Fruit fly (Drosophila melanogaster) whole organism, embryonic: ENCODE data around the gene CRAT.

Experiments
- Antp ChIP-seq: fragments of 200-800 bp; sonication (Bioruptor generic); optimal IDR thresholded peaks from 3 replicates; lab custom pipeline; 2016; ENCODE audit warnings: missing biosample characterization, missing genetic modification characterization
- BEAF-32 ChIP-seq: fragments of 200-800 bp; sonication (Bioruptor generic); optimal IDR thresholded peaks from 3 replicates; lab custom pipeline; 2017; ENCODE audit warnings: missing biosample characterization, missing genetic modification characterization, mild to moderate bottlenecking, moderate library complexity, missing genetic modification reagents
- Bdp1 ChIP-seq: fragments of 200-800 bp; sonication (Bioruptor generic); optimal IDR thresholded peaks from 3 replicates; lab custom pipeline; 2016; ENCODE audit warnings: missing biosample characterization, missing genetic modification characterization
- CG10274 ChIP-seq: fragments of 200-800 bp; sonication (Bioruptor generic); optimal IDR thresholded peaks from 3 replicates; lab custom pipeline; 2017; ENCODE audit warnings: missing biosample characterization, mild to moderate bottlenecking, missing genetic modification characterization
- CG11504 ChIP-seq: fragments of 200-800 bp; sonication (Bioruptor generic); optimal IDR thresholded peaks from 3 replicates; lab custom pipeline; 2019; ENCODE audit warnings: missing biosample characterization, mild to moderate bottlenecking, missing genetic modification characterization, moderate library complexity
- CG12299 ChIP-seq: fragments of 200-800 bp; sonication (Bioruptor generic); optimal IDR thresholded peaks from 2 replicates; lab custom pipeline; 2018; ENCODE audit warnings: missing biosample characterization, mild to moderate bottlenecking, missing genetic modification characterization
- CG12391 ChIP-seq: fragments of 200-800 bp; sonication (Bioruptor generic); optimal IDR thresholded peaks from 3 replicates; lab custom pipeline; 2018; ENCODE audit warnings: missing biosample characterization, mild to moderate bottlenecking, missing genetic modification characterization, moderate library complexity
- CG12769 ChIP-seq: fragments of 200-800 bp; sonication (Bioruptor generic); optimal IDR thresholded peaks from 2 replicates; lab custom pipeline; 2019; ENCODE audit warnings: missing biosample characterization, mild to moderate bottlenecking, missing genetic modification characterization, moderate library complexity
- CG13424 ChIP-seq: fragments of 200-800 bp; sonication (Bioruptor generic); optimal IDR thresholded peaks from 2 replicates; lab custom pipeline; 2019; ENCODE audit warnings: missing biosample characterization, mild to moderate bottlenecking, missing genetic modification characterization, moderate library complexity
- CG14667 ChIP-seq: fragments of 200-800 bp; sonication (Bioruptor generic); IDR thresholded peaks from 2 replicates; pipeline ENCODE4 v1.3.6; 2022; ENCODE audit warnings: missing biosample characterization, missing genetic modification characterization
- CG16815 ChIP-seq: fragments of 200-800 bp; sonication (Bioruptor generic); optimal IDR thresholded peaks from 3 replicates; lab custom pipeline; 2017; ENCODE audit warnings: missing biosample characterization, mild to moderate bottlenecking, missing genetic modification characterization
- CG18011 ChIP-seq: fragments of 200-800 bp; sonication (Bioruptor generic); optimal IDR thresholded peaks from 2 replicates; lab custom pipeline; 2017; ENCODE audit warnings: missing biosample characterization, missing genetic modification characterization, mild to moderate bottlenecking, moderate library complexity, missing genotype
- CG2120 ChIP-seq: fragments of 200-800 bp; sonication (Bioruptor generic); optimal IDR thresholded peaks from 3 replicates; lab custom pipeline; 2016; ENCODE audit warnings: missing biosample characterization, missing genetic modification characterization
- CG31388 ChIP-seq: fragments of 200-800 bp; sonication (Bioruptor generic); optimal IDR thresholded peaks from 2 replicates; lab custom pipeline; 2016; ENCODE audit warnings: missing biosample characterization, missing genetic modification characterization
- CG32772 ChIP-seq: fragments of 200-800 bp; sonication (Bioruptor generic); IDR thresholded peaks from 2 replicates; pipeline ENCODE4 v1.3.6; 2022; ENCODE audit warnings: missing biosample characterization, missing genetic modification characterization
- CG3281 ChIP-seq: fragments of 200-800 bp; sonication (Bioruptor generic); optimal IDR thresholded peaks from 3 replicates; lab custom pipeline; 2017; ENCODE audit warnings: missing biosample characterization, mild to moderate bottlenecking, missing genetic modification characterization
- CG34376 ChIP-seq: fragments of 200-800 bp; sonication (Bioruptor generic); optimal IDR thresholded peaks from 2 replicates; lab custom pipeline; 2018; ENCODE audit warnings: missing biosample characterization, mild to moderate bottlenecking, missing genetic modification characterization
- CG4424 ChIP-seq: fragments of 200-800 bp; sonication (Bioruptor generic); optimal IDR thresholded peaks from 3 replicates; lab custom pipeline; 2016; ENCODE audit warnings: missing biosample characterization, missing genetic modification characterization
- CG4707 ChIP-seq: fragments of 200-800 bp; sonication (Bioruptor generic); optimal IDR thresholded peaks from 2 replicates; lab custom pipeline; 2018; ENCODE audit warnings: missing biosample characterization, mild to moderate bottlenecking, missing genetic modification characterization, moderate library complexity
- CG5245 ChIP-seq: fragments of 200-800 bp; sonication (Bioruptor generic); optimal IDR thresholded peaks from 3 replicates; lab custom pipeline; 2016; ENCODE audit warnings: missing biosample characterization, missing genetic modification characterization
- CG6683 ChIP-seq: fragments of 200-800 bp; sonication (Bioruptor generic); optimal IDR thresholded peaks from 2 replicates; lab custom pipeline; 2017; ENCODE audit warnings: missing biosample characterization, mild to moderate bottlenecking, missing genetic modification characterization, missing genetic modification reagents
- CG6765 ChIP-seq: fragments of 200-800 bp; sonication (Bioruptor generic); optimal IDR thresholded peaks from 3 replicates; lab custom pipeline; 2017; ENCODE audit warnings: missing biosample characterization, mild to moderate bottlenecking, missing genetic modification characterization
- CG6854 ChIP-seq: fragments of 200-800 bp; sonication (Bioruptor generic); optimal IDR thresholded peaks from 3 replicates; lab custom pipeline; 2017; ENCODE audit warnings: missing biosample characterization, mild to moderate bottlenecking, missing genetic modification characterization
- CG9215 ChIP-seq: fragments of 200-800 bp; sonication (Bioruptor generic); IDR thresholded peaks from 2 replicates; pipeline ENCODE4 v1.3.6; 2022; ENCODE audit warnings: missing biosample characterization, missing genetic modification characterization
- CG9609 ChIP-seq: fragments of 200-800 bp; sonication (Bioruptor generic); optimal IDR thresholded peaks from 3 replicates; lab custom pipeline; 2016; ENCODE audit warnings: missing biosample characterization, missing genetic modification characterization
- CoRest ChIP-seq: fragments of 200-800 bp; sonication (Bioruptor generic); optimal IDR thresholded peaks from 3 replicates; lab custom pipeline; 2018; ENCODE audit warnings: missing biosample characterization, mild to moderate bottlenecking, missing genetic modification characterization, moderate library complexity
- H15 ChIP-seq: fragments of 200-800 bp; sonication (Bioruptor generic); IDR thresholded peaks from 3 replicates; pipeline ENCODE4 v1.3.6; 2022; ENCODE audit warnings: missing biosample characterization, missing genetic modification characterization
- H2.0 ChIP-seq: fragments of 200-800 bp; sonication (Bioruptor generic); IDR thresholded peaks from 2 replicates; pipeline ENCODE4 v1.3.6; 2022; ENCODE audit warnings: missing biosample characterization, missing genetic modification characterization
- HHEX ChIP-seq: fragments of 200-800 bp; sonication (Bioruptor generic); optimal IDR thresholded peaks from 3 replicates; lab custom pipeline; 2017; ENCODE audit warnings: missing biosample characterization, mild to moderate bottlenecking, missing genetic modification characterization, missing genetic modification reagents
- Hey ChIP-seq: fragments of 200-800 bp; sonication (Bioruptor generic); optimal IDR thresholded peaks from 3 replicates; lab custom pipeline; 2018; ENCODE audit warnings: missing biosample characterization, mild to moderate bottlenecking, missing genetic modification characterization
- HmgZ ChIP-seq: fragments of 200-800 bp; sonication (Bioruptor generic); optimal IDR thresholded peaks from 2 replicates; lab custom pipeline; 2018; ENCODE audit warnings: missing biosample characterization, mild to moderate bottlenecking, missing genetic modification characterization
- Hr3 ChIP-seq: fragments of 200-800 bp; sonication (Bioruptor generic); optimal IDR thresholded peaks from 3 replicates; lab custom pipeline; 2016; ENCODE audit warnings: missing biosample characterization, missing genetic modification characterization
- Nf-YB ChIP-seq: fragments of 200-800 bp; sonication (Bioruptor generic); optimal IDR thresholded peaks from 3 replicates; lab custom pipeline; 2019; ENCODE audit warnings: missing biosample characterization, mild to moderate bottlenecking, missing genetic modification characterization, moderate library complexity
- Rx ChIP-seq: fragments of 200-800 bp; sonication (Bioruptor generic); IDR thresholded peaks from 2 replicates; pipeline ENCODE4 v1.3.6; 2022; ENCODE audit warnings: missing biosample characterization, missing genetic modification characterization
- Stat92E ChIP-seq, 3 experiments: fragments of >200 bp in 2 of 3; fragments of 200-800 bp in 1 of 3; sonication (Bioruptor generic) in 1 of 3; optimal IDR thresholded peaks; 2 replicates each; lab custom pipeline; 2017 to 2019; ENCODE audit warnings: missing biosample characterization in 3 of 3, missing genetic modification characterization in 3 of 3, mild to moderate bottlenecking in 1 of 3, moderate library complexity in 1 of 3
- cg ChIP-seq: fragments of 200-800 bp; sonication (Bioruptor generic); optimal IDR thresholded peaks from 3 replicates; lab custom pipeline; 2019; ENCODE audit warnings: missing biosample characterization, mild to moderate bottlenecking, missing genetic modification characterization, moderate library complexity
- chn ChIP-seq: fragments of 200-800 bp; sonication (Bioruptor generic); optimal IDR thresholded peaks from 2 replicates; lab custom pipeline; 2016; ENCODE audit warnings: missing biosample characterization, missing genetic modification characterization
- dan ChIP-seq: fragments of 200-800 bp; sonication (Bioruptor generic); IDR thresholded peaks from 2 replicates; pipeline ENCODE4 v1.3.6; 2022; ENCODE audit warnings: missing biosample characterization, missing genetic modification characterization
- dmrt11E ChIP-seq: fragments of 200-800 bp; sonication (Bioruptor generic); optimal IDR thresholded peaks from 3 replicates; lab custom pipeline; 2018; ENCODE audit warnings: missing biosample characterization, mild to moderate bottlenecking, missing genetic modification characterization, moderate library complexity
- grau ChIP-seq: fragments of 200-800 bp; optimal IDR thresholded peaks from 3 replicates; lab custom pipeline; 2019; ENCODE audit warnings: missing biosample characterization, mild to moderate bottlenecking, missing genetic modification characterization, moderate library complexity
- kay ChIP-seq: fragments of 200-800 bp; sonication (Bioruptor generic); optimal IDR thresholded peaks from 2 replicates; lab custom pipeline; 2016; ENCODE audit warnings: missing biosample characterization, missing genetic modification characterization
- kni ChIP-seq: fragments of 200-800 bp; sonication (Bioruptor generic); optimal IDR thresholded peaks from 3 replicates; lab custom pipeline; 2017; ENCODE audit warnings: mild to moderate bottlenecking, missing biosample characterization, missing genetic modification reagents, missing genetic modification characterization
- lmd ChIP-seq: fragments of 200-800 bp; sonication (Bioruptor generic); IDR thresholded peaks from 2 replicates; pipeline ENCODE4 v1.3.6; 2022; ENCODE audit warnings: missing biosample characterization, missing genetic modification characterization
- pan ChIP-seq, 4 experiments: fragments of >200 bp in 3 of 4; fragments of 200-800 bp in 1 of 4; sonication (Bioruptor generic) in 1 of 4; optimal IDR thresholded peaks in 3 of 4; IDR thresholded peaks in 1 of 4; 2 replicates each; pipeline versions ENCODE4 v1.3.6 to Lab custom; 2017 to 2022; ENCODE audit warnings: missing biosample characterization in 2 of 4, missing genetic modification characterization in 2 of 4, mixed read lengths in 1 of 4
- row ChIP-seq: fragments of 200-800 bp; sonication (Bioruptor generic); IDR thresholded peaks from 3 replicates; pipeline ENCODE4 v1.3.6; 2022; ENCODE audit warnings: missing biosample characterization, missing genetic modification characterization
- tx ChIP-seq: fragments of 200-800 bp; sonication (Bioruptor generic); optimal IDR thresholded peaks from 2 replicates; lab custom pipeline; 2016; ENCODE audit warnings: missing biosample characterization, missing genetic modification characterization
- zen2 ChIP-seq: fragments of 200-800 bp; sonication (Bioruptor generic); IDR thresholded peaks from 3 replicates; pipeline ENCODE4 v1.3.6; 2022; ENCODE audit warnings: missing biosample characterization, missing genetic modification characterization; ENCODE audit not compliant: partially characterized antibody
- zfh2 ChIP-seq: fragments of 200-800 bp; sonication (Bioruptor generic); optimal IDR thresholded peaks from 2 replicates; lab custom pipeline; 2016; ENCODE audit warnings: missing biosample characterization, missing genetic modification characterization

Gene CRAT

DNA sequence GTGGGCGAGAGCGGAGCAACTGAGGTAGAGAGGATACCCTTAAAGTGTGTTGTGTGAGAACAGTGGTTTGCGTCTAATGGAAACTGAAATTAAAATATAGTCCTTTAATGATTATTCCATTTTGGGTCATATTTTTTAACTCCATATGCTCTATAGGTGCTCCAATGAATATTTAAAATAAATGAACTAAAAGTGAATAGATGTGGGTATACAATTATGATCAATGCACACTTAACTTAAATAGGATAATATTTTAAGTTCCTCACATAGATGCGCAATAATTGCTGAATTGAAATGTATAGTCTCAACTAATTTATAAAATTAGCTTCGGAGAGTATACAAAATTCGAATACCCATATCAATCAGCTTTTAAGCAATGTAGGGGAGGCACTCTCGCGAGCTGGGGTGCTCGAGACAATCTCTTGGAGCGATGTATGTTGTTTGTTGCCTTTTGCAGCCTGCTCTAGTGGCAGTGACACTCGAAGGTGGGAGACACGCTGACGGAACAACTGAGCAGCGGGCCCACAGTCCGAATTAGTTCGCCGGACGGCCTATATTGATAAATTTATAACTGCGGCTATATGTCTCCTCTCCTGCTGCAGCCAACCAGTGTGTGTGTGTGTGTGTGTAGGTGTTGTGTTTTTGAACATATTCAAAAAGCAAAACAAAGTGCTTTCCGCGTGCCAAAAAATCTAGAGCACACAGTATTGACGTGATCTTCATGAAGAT, 22.1 kb downstream of the CRAT start:
- peak; percentile 53 for TF ChIP-seq Bdp1 (GFP tag; lab: Kevin White, UChicago)
- peak; percentile 38 for TF ChIP-seq CG5245 (GFP tag; lab: Kevin White, UChicago)
- TF ChIP-seq HmgZ (tag; lab: Kevin White, UChicago), result peak; percentile 51
- TF ChIP-seq CG16815, result peak; percentile 65
- TF ChIP-seq Antp (GFP tag; lab: Kevin White, UChicago), result peak; percentile 53
- peak; percentile 80 for TF ChIP-seq CG6854 (GFP tag; lab: Kevin White, UChicago)
- peak; percentile 51 for TF ChIP-seq CG9609 (GFP tag; lab: Kevin White, UChicago)
- TF ChIP-seq BEAF-32 (GFP tag; lab: Kevin White, UChicago), result peak; percentile 50
- TF ChIP-seq dan (GFP tag; lab: Robert Waterston, UW), result no peak
- TF ChIP-seq CG3281 (GFP tag; lab: Kevin White, UChicago), result no peak
- no peak for TF ChIP-seq kni
- TF ChIP-seq CG12391 (tag; lab: Kevin White, UChicago), result peak; percentile 88
- TF ChIP-seq Rx (GFP tag; lab: Robert Waterston, UW), result 0 out of 2 replicates have a peak, but pooled peaks have one; percentile 36
- TF ChIP-seq H2.0 (GFP tag; lab: Robert Waterston, UW), result peak; percentile 46; the same call in 1 of the 2 replicates
- peak; percentile 60 for TF ChIP-seq CG6765 (GFP tag; lab: Kevin White, UChicago)
- TF ChIP-seq Hr3, result peak; percentile 77
- peak in 1 of 3 experiments; percentile 9 for TF ChIP-seq Stat92E (GFP tag; optimal IDR thresholded peaks at IDR 0.05; lab: Kevin White, UChicago)
- TF ChIP-seq CG4707 (GFP tag; lab: Kevin White, UChicago), result peak; percentile 39
- peak; percentile 76 for TF ChIP-seq chn (GFP tag; lab: Kevin White, UChicago)
- TF ChIP-seq Hey (tag; lab: Kevin White, UChicago), result no peak
- TF ChIP-seq CG18011 (GFP tag; lab: Kevin White, UChicago), result peak; percentile 83
- TF ChIP-seq CG2120 (GFP tag; lab: Kevin White, UChicago), result peak; percentile 81
- peak; percentile 64 for TF ChIP-seq CG10274
- TF ChIP-seq Nf-YB (GFP tag; lab: Kevin White, UChicago), result no peak
- peak; percentile 49 for TF ChIP-seq CG6683 (GFP tag; lab: Kevin White, UChicago)
- TF ChIP-seq CG11504, result no peak
- TF ChIP-seq CG32772 (GFP tag; lab: Robert Waterston, UW), result peak; percentile 62
- TF ChIP-seq HHEX (GFP tag; lab: Kevin White, UChicago), result peak; percentile 69
- peak; percentile 69 for TF ChIP-seq tx (GFP tag; lab: Kevin White, UChicago)
- peak; percentile 76 for TF ChIP-seq lmd (GFP tag; lab: Robert Waterston, UW)
- TF ChIP-seq CG12769 (tag; lab: Kevin White, UChicago), result peak; percentile 83
- TF ChIP-seq CG4424 (GFP tag; lab: Kevin White, UChicago), result peak; percentile 81
- TF ChIP-seq CG12299 (tag; lab: Kevin White, UChicago), result peak; percentile 52
- TF ChIP-seq dmrt11E (tag; lab: Kevin White, UChicago), result peak; percentile 76
- peak; percentile 85 for TF ChIP-seq grau (tag; lab: Kevin White, UChicago)
- no peak for TF ChIP-seq pan (optimal IDR thresholded peaks at IDR 0.05; lab: Kevin White, UChicago)
- peak in 1 of 2 experiments; percentile 70 for TF ChIP-seq pan (GFP tag; optimal IDR thresholded peaks at IDR 0.05 in 1 of 2, IDR thresholded peaks at IDR 0.05 in 1 of 2)
- TF ChIP-seq CG9215 (GFP tag; lab: Robert Waterston, UW), result no peak; the same call in 1 of the 2 replicates
- no peak for TF ChIP-seq H15 (GFP tag; lab: Robert Waterston, UW)
- peak; percentile 87 for TF ChIP-seq CG13424 (tag; lab: Kevin White, UChicago)
- TF ChIP-seq CG34376, result peak; percentile 42
- TF ChIP-seq CG31388 (GFP tag; lab: Kevin White, UChicago), result peak; percentile 26
- peak; percentile 89 for TF ChIP-seq row (GFP tag; lab: Robert Waterston, UW)
- peak; percentile 90 for TF ChIP-seq CoRest (tag; lab: Kevin White, UChicago)
- TF ChIP-seq zfh2, result peak; percentile 22
- peak; percentile 57 for TF ChIP-seq kay
- TF ChIP-seq zen2 (GFP tag; lab: Robert Waterston, UW), result no peak
- peak; percentile 29 for TF ChIP-seq cg (GFP tag; lab: Kevin White, UChicago)
- no peak for TF ChIP-seq CG14667 (GFP tag; lab: Robert Waterston, UW)
